Fruit fly (Drosophila melanogaster) whole organism, embryonic: ENCODE data around the gene Polr3F.

Experiments used
- Ada2b ChIP-seq: fragments of 200-800 bp; sonication (Bioruptor generic); IDR thresholded peaks from 2 replicates; pipeline ENCODE4 v1.3.6; 2022; ENCODE audit warnings: missing biosample characterization, missing genetic modification characterization
- B-H2 ChIP-seq: fragments of 200-800 bp; sonication (Bioruptor generic); optimal IDR thresholded peaks from 2 replicates; lab custom pipeline; 2018; ENCODE audit warnings: missing biosample characterization, mild to moderate bottlenecking, missing genetic modification characterization
- Bdp1 ChIP-seq: fragments of 200-800 bp; sonication (Bioruptor generic); optimal IDR thresholded peaks from 3 replicates; lab custom pipeline; 2016; ENCODE audit warnings: missing biosample characterization, missing genetic modification characterization
- CG10267 ChIP-seq: fragments of 200-800 bp; sonication (Bioruptor generic); optimal IDR thresholded peaks from 2 replicates; lab custom pipeline; 2018; ENCODE audit warnings: missing biosample characterization, mild to moderate bottlenecking, missing genetic modification characterization, moderate library complexity
- CG10565 ChIP-seq: fragments of 200-800 bp; sonication (Bioruptor generic); optimal IDR thresholded peaks from 3 replicates; lab custom pipeline; 2016; ENCODE audit warnings: missing biosample characterization, mild to moderate bottlenecking, missing genetic modification characterization
- CG11504 ChIP-seq: fragments of 200-800 bp; sonication (Bioruptor generic); optimal IDR thresholded peaks from 3 replicates; lab custom pipeline; 2019; ENCODE audit warnings: missing biosample characterization, mild to moderate bottlenecking, missing genetic modification characterization, moderate library complexity
- CG14710 ChIP-seq: fragments of 200-800 bp; sonication (Bioruptor generic); optimal IDR thresholded peaks from 3 replicates; lab custom pipeline; 2019; ENCODE audit warnings: missing biosample characterization, mild to moderate bottlenecking, missing genetic modification characterization, moderate library complexity
- CG3065 ChIP-seq: fragments of 200-800 bp; sonication (Bioruptor generic); optimal IDR thresholded peaks from 2 replicates; lab custom pipeline; 2016; ENCODE audit warnings: missing biosample characterization, missing genetic modification characterization
- CG31388 ChIP-seq: fragments of 200-800 bp; sonication (Bioruptor generic); optimal IDR thresholded peaks from 2 replicates; lab custom pipeline; 2016; ENCODE audit warnings: missing biosample characterization, missing genetic modification characterization
- CG31441 ChIP-seq: fragments of 200-800 bp; sonication (Bioruptor generic); IDR thresholded peaks from 2 replicates; pipeline ENCODE4 v1.3.6; 2022; ENCODE audit warnings: missing biosample characterization, missing genetic modification characterization
- CG4282 ChIP-seq: fragments of 200-800 bp; sonication (Bioruptor generic); optimal IDR thresholded peaks from 2 replicates; lab custom pipeline; 2016; ENCODE audit warnings: missing biosample characterization, missing genetic modification characterization
- CG43689 ChIP-seq: fragments of 200-800 bp; sonication (Bioruptor generic); IDR thresholded peaks from 2 replicates; pipeline ENCODE4 v1.3.6; 2022; ENCODE audit warnings: missing biosample characterization, missing genetic modification characterization
- CG6689 ChIP-seq: fragments of 200-800 bp; sonication (Bioruptor generic); IDR thresholded peaks from 2 replicates; pipeline ENCODE4 v1.3.6; 2022; ENCODE audit warnings: missing biosample characterization, missing genetic modification characterization
- CG6791 ChIP-seq: fragments of 200-800 bp; sonication (Bioruptor generic); IDR thresholded peaks from 3 replicates; pipeline ENCODE4 v1.3.6; 2022; ENCODE audit warnings: missing biosample characterization, missing genetic modification characterization; ENCODE audit not compliant: partially characterized antibody
- CG6813 ChIP-seq: fragments of 200-800 bp; sonication (Bioruptor generic); optimal IDR thresholded peaks from 2 replicates; lab custom pipeline; 2017; ENCODE audit warnings: missing biosample characterization, missing genetic modification characterization, mild to moderate bottlenecking, moderate library complexity, missing genetic modification reagents
- CG6854 ChIP-seq: fragments of 200-800 bp; sonication (Bioruptor generic); optimal IDR thresholded peaks from 3 replicates; lab custom pipeline; 2017; ENCODE audit warnings: missing biosample characterization, mild to moderate bottlenecking, missing genetic modification characterization
- CG7928 ChIP-seq: fragments of 200-800 bp; sonication (Bioruptor generic); optimal IDR thresholded peaks from 2 replicates; lab custom pipeline; 2017; ENCODE audit warnings: missing biosample characterization, mild to moderate bottlenecking, missing genetic modification characterization
- D ChIP-seq, 2 experiments: fragments of 200-800 bp in 1 of 2; fragments of >200 bp in 1 of 2; sonication (Bioruptor generic) in 1 of 2; optimal IDR thresholded peaks; 2 replicates in 1 of 2; 3 replicates in 1 of 2; lab custom pipeline; 2017; ENCODE audit warnings: mild to moderate bottlenecking in 1 of 2, missing biosample characterization in 1 of 2, missing genetic modification characterization in 1 of 2, missing genetic modification reagents in 1 of 2
- D19B ChIP-seq: fragments of 200-800 bp; sonication (Bioruptor generic); optimal IDR thresholded peaks from 2 replicates; lab custom pipeline; 2017; ENCODE audit warnings: missing biosample characterization, mild to moderate bottlenecking, missing genetic modification characterization
- Dfd ChIP-seq, 2 experiments: fragments of >200 bp; optimal IDR thresholded peaks; 2 replicates each; lab custom pipeline; 2017; ENCODE audit warnings: missing biosample characterization in 2 of 2, missing genetic modification characterization in 2 of 2
- Eip74EF ChIP-seq, 2 experiments: fragments of 200-800 bp in 1 of 2; fragments of >200 bp in 1 of 2; sonication (Bioruptor generic) in 1 of 2; optimal IDR thresholded peaks; 2 replicates each; lab custom pipeline; 2017 to 2019; ENCODE audit warnings: missing biosample characterization in 2 of 2, missing genetic modification characterization in 2 of 2, mild to moderate bottlenecking in 1 of 2, moderate library complexity in 1 of 2
- Fer1 ChIP-seq: fragments of 200-800 bp; sonication (Bioruptor generic); optimal IDR thresholded peaks from 2 replicates; lab custom pipeline; 2017; ENCODE audit warnings: missing biosample characterization, mild to moderate bottlenecking, missing genetic modification characterization
- Gsc ChIP-seq: fragments of 200-800 bp; sonication (Bioruptor generic); IDR thresholded peaks from 2 replicates; pipeline ENCODE4 v1.3.6; 2022; ENCODE audit warnings: missing biosample characterization, missing genetic modification characterization
- HLH3B ChIP-seq: fragments of 200-800 bp; sonication (Bioruptor generic); IDR thresholded peaks from 2 replicates; pipeline ENCODE4 v1.3.6; 2022; ENCODE audit warnings: missing biosample characterization, missing genetic modification characterization
- Meics ChIP-seq: fragments of 200-800 bp; sonication (Bioruptor generic); optimal IDR thresholded peaks from 2 replicates; lab custom pipeline; 2017; ENCODE audit warnings: missing biosample characterization, mild to moderate bottlenecking, missing genetic modification characterization
- Sry-β ChIP-seq: fragments of 200-800 bp; sonication (Bioruptor generic); optimal IDR thresholded peaks from 2 replicates; lab custom pipeline; 2018; ENCODE audit warnings: missing biosample characterization, mild to moderate bottlenecking, missing genetic modification characterization, moderate library complexity
- ab ChIP-seq: fragments of 200-800 bp; sonication (Bioruptor generic); optimal IDR thresholded peaks from 2 replicates; lab custom pipeline; 2016; ENCODE audit warnings: missing biosample characterization, missing genetic modification characterization
- br ChIP-seq: fragments of >200 bp; optimal IDR thresholded peaks from 2 replicates; lab custom pipeline; 2017
- caup ChIP-seq: fragments of 200-800 bp; sonication (Bioruptor generic); optimal IDR thresholded peaks from 3 replicates; lab custom pipeline; 2017; ENCODE audit warnings: missing biosample characterization, mild to moderate bottlenecking, missing genetic modification characterization, moderate library complexity; ENCODE audit not compliant: severe bottlenecking
- cg ChIP-seq: fragments of 200-800 bp; sonication (Bioruptor generic); optimal IDR thresholded peaks from 3 replicates; lab custom pipeline; 2019; ENCODE audit warnings: missing biosample characterization, mild to moderate bottlenecking, missing genetic modification characterization, moderate library complexity
- chm ChIP-seq: fragments of 200-800 bp; sonication (Bioruptor generic); IDR thresholded peaks from 2 replicates; pipeline ENCODE4 v1.3.6; 2022; ENCODE audit warnings: missing biosample characterization, missing genetic modification characterization
- chn ChIP-seq: fragments of 200-800 bp; sonication (Bioruptor generic); optimal IDR thresholded peaks from 2 replicates; lab custom pipeline; 2016; ENCODE audit warnings: missing biosample characterization, missing genetic modification characterization
- crp ChIP-seq, 2 experiments: fragments of 200-800 bp; sonication (Bioruptor generic); optimal IDR thresholded peaks; 2 replicates in 1 of 2; 3 replicates in 1 of 2; lab custom pipeline; 2017; ENCODE audit warnings: missing biosample characterization in 2 of 2, missing genetic modification characterization in 2 of 2, mild to moderate bottlenecking in 1 of 2, moderate library complexity in 1 of 2
- grau ChIP-seq: fragments of 200-800 bp; optimal IDR thresholded peaks from 3 replicates; lab custom pipeline; 2019; ENCODE audit warnings: missing biosample characterization, mild to moderate bottlenecking, missing genetic modification characterization, moderate library complexity
- jigr1 ChIP-seq: fragments of 200-800 bp; sonication (Bioruptor generic); IDR thresholded peaks from 3 replicates; pipeline ENCODE4 v1.3.6; 2022; ENCODE audit warnings: missing biosample characterization, missing genetic modification characterization
- jing ChIP-seq: fragments of 200-800 bp; sonication (Bioruptor generic); optimal IDR thresholded peaks from 2 replicates; lab custom pipeline; 2018; ENCODE audit warnings: missing biosample characterization, mild to moderate bottlenecking, missing genetic modification characterization
- lab ChIP-seq: fragments of 200-800 bp; sonication (Bioruptor generic); optimal IDR thresholded peaks from 3 replicates; lab custom pipeline; 2017; ENCODE audit warnings: missing biosample characterization, missing genetic modification characterization, mild to moderate bottlenecking, moderate library complexity, missing genetic modification reagents
- lmd ChIP-seq: fragments of 200-800 bp; sonication (Bioruptor generic); IDR thresholded peaks from 2 replicates; pipeline ENCODE4 v1.3.6; 2022; ENCODE audit warnings: missing biosample characterization, missing genetic modification characterization
- maf-S ChIP-seq: fragments of 200-800 bp; sonication (Bioruptor generic); optimal IDR thresholded peaks from 2 replicates; lab custom pipeline; 2016; ENCODE audit warnings: missing biosample characterization, missing genetic modification characterization
- mam ChIP-seq: fragments of 200-800 bp; sonication (Bioruptor generic); optimal IDR thresholded peaks from 3 replicates; lab custom pipeline; 2016; ENCODE audit warnings: missing biosample characterization, missing genetic modification characterization
- nom ChIP-seq: fragments of 200-800 bp; sonication (Bioruptor generic); optimal IDR thresholded peaks from 2 replicates; lab custom pipeline; 2017; ENCODE audit warnings: missing biosample characterization, missing genetic modification characterization, mild to moderate bottlenecking, moderate library complexity, missing genetic modification reagents
- oc ChIP-seq: fragments of 200-800 bp; sonication (Bioruptor generic); optimal IDR thresholded peaks from 2 replicates; lab custom pipeline; 2018; ENCODE audit warnings: missing biosample characterization, mild to moderate bottlenecking, missing genetic modification characterization, moderate library complexity
- otp ChIP-seq: fragments of 200-800 bp; sonication (Bioruptor generic); IDR thresholded peaks from 3 replicates; pipeline ENCODE4, ENCODE4 v1.3.6; 2022; ENCODE audit warnings: missing biosample characterization, missing genetic modification characterization
- rib ChIP-seq: fragments of 200-800 bp; sonication (Bioruptor generic); IDR thresholded peaks from 2 replicates; pipeline ENCODE4 v1.3.6; 2022; ENCODE audit warnings: missing biosample characterization, missing genetic modification characterization
- sd ChIP-seq: fragments of 200-800 bp; sonication (Bioruptor generic); optimal IDR thresholded peaks from 3 replicates; lab custom pipeline; 2018; ENCODE audit warnings: missing biosample characterization, mild to moderate bottlenecking, missing genetic modification characterization, moderate library complexity
- seq ChIP-seq: fragments of 200-800 bp; sonication (Bioruptor generic); IDR thresholded peaks from 2 replicates; pipeline ENCODE4 v1.3.6; 2022; ENCODE audit warnings: missing biosample characterization, missing genetic modification characterization
- unpg ChIP-seq: fragments of 200-800 bp; sonication (Bioruptor generic); optimal IDR thresholded peaks from 3 replicates; lab custom pipeline; 2018; ENCODE audit warnings: missing biosample characterization, mild to moderate bottlenecking, missing genetic modification characterization, moderate library complexity
- yki ChIP-seq: fragments of >200 bp; optimal IDR thresholded peaks from 3 replicates; lab custom pipeline; 2018

Gene Polr3F

dm6 chr3R:22410537-22411360 is 43.6 kb upstream of the Polr3F start, which contains the start of the genes CG13850 and lqfR (continued):
- TF ChIP-seq CG7928 (GFP tag; lab: Kevin White, UChicago): peak; percentile 22
- TF ChIP-seq jigr1: no peak
- no peak for TF ChIP-seq Fer1 (GFP tag; lab: Kevin White, UChicago)
- TF ChIP-seq CG6813 (GFP tag; lab: Kevin White, UChicago): no peak
- peak; percentile 60 for TF ChIP-seq Bdp1 (GFP tag; lab: Kevin White, UChicago)
- TF ChIP-seq nom: no peak
- peak; percentile 57; the same call in 1 of the 2 replicates for TF ChIP-seq HLH3B (GFP tag; lab: Robert Waterston, UW)
- TF ChIP-seq CG31388 (GFP tag; lab: Kevin White, UChicago): no peak
- TF ChIP-seq Meics: peak; percentile 71
- no peak; the same call in 1 of the 2 replicates for TF ChIP-seq Ada2b (GFP tag; lab: Robert Waterston, UW)
- TF ChIP-seq Sry-β (GFP tag; lab: Kevin White, UChicago): peak; percentile 97
- no peak for TF ChIP-seq seq (GFP tag; lab: Robert Waterston, UW)
- peak; percentile 84 for TF ChIP-seq CG14710 (tag; lab: Kevin White, UChicago)
- TF ChIP-seq lab (GFP tag; lab: Kevin White, UChicago): peak; percentile 76
- peak; percentile 6 for TF ChIP-seq CG6854 (GFP tag; lab: Kevin White, UChicago)
- peak; percentile 85 for TF ChIP-seq mam (GFP tag; lab: Kevin White, UChicago)
- peak; percentile 52; the same call in 1 of the 2 replicates for TF ChIP-seq CG31441 (GFP tag; lab: Robert Waterston, UW)
- peak; percentile 12 for TF ChIP-seq CG10565 (GFP tag; lab: Kevin White, UChicago)
- peak; percentile 21 for TF ChIP-seq CG3065 (GFP tag; lab: Kevin White, UChicago)
- no peak for TF ChIP-seq otp
- TF ChIP-seq D19B (GFP tag; lab: Kevin White, UChicago): peak; percentile 66
- no peak for TF ChIP-seq unpg (GFP tag; lab: Kevin White, UChicago)
- TF ChIP-seq lmd (GFP tag; lab: Robert Waterston, UW): peak; percentile 64
- peak; percentile 51 for TF ChIP-seq CG4282 (GFP tag; lab: Kevin White, UChicago)
- peak; percentile 45 for TF ChIP-seq sd (tag; lab: Kevin White, UChicago)
- TF ChIP-seq B-H2 (GFP tag; lab: Kevin White, UChicago): peak; percentile 47
- TF ChIP-seq crp (GFP tag; optimal IDR thresholded peaks at IDR 0.05; lab: Kevin White, UChicago): peak; percentile 21 to 84
- TF ChIP-seq oc (tag; lab: Kevin White, UChicago): no peak
- peak; percentile 80 for TF ChIP-seq caup (GFP tag; lab: Kevin White, UChicago)
- peak; percentile 80 for TF ChIP-seq chn (GFP tag; lab: Kevin White, UChicago)
- no peak for TF ChIP-seq Gsc (GFP tag; lab: Robert Waterston, UW)
- peak; percentile 97 for TF ChIP-seq CG10267
- TF ChIP-seq yki (lab: Kevin White, UChicago): no peak
- TF ChIP-seq CG43689: no peak; the same call in 1 of the 2 replicates
- TF ChIP-seq CG6689: peak; percentile 55
- no peak for TF ChIP-seq jing
- TF ChIP-seq Eip74EF (GFP tag; optimal IDR thresholded peaks at IDR 0.05; lab: Kevin White, UChicago): no peak
- TF ChIP-seq cg (GFP tag; lab: Kevin White, UChicago): no peak
- TF ChIP-seq maf-S (GFP tag; lab: Kevin White, UChicago): peak; percentile 79
- TF ChIP-seq CG11504: no peak
- TF ChIP-seq D (optimal IDR thresholded peaks at IDR 0.05; lab: Kevin White, UChicago): no peak
- peak; percentile 64 for TF ChIP-seq D (GFP tag; optimal IDR thresholded peaks at IDR 0.05; lab: Kevin White, UChicago)
- no peak for TF ChIP-seq Dfd (GFP tag; optimal IDR thresholded peaks at IDR 0.05; lab: Kevin White, UChicago)
- TF ChIP-seq rib (GFP tag; lab: Robert Waterston, UW): 0 out of 2 replicates have a peak, but pooled peaks have one; percentile 39
- TF ChIP-seq br (lab: Kevin White, UChicago): no peak
- peak; percentile 28 for TF ChIP-seq ab (GFP tag; lab: Kevin White, UChicago)
- TF ChIP-seq chm (GFP tag; lab: Robert Waterston, UW): no peak
- TF ChIP-seq CG6791: no peak
- TF ChIP-seq grau (tag; lab: Kevin White, UChicago): peak; percentile 75
